Worm (Caenorhabditis elegans) whole organism, L4 larva: ENCODE data around the gene F11E6.9.
A peak's percentile ranks its signal among the peaks of the same experiment; 100 is the strongest.

Experiments used
- F26F4.8 ChIP-seq: fragments of 200-800 bp; sonication (Bioruptor generic); conservative IDR thresholded peaks from 2 replicates; pipeline ENCODE4 v1.3.6; 2022; ENCODE audit warnings: missing genetic modification characterization, missing compliant biosample characterization
- F44E2.7 ChIP-seq: fragments of 200-800 bp; sonication (Bioruptor generic); IDR thresholded peaks from 2 replicates; pipeline ENCODE4 v2.1.2; 2022; ENCODE audit warnings: missing genetic modification characterization, missing compliant biosample characterization
- F49E8.2 ChIP-seq: sonication (generic microtip); optimal IDR thresholded peaks from 2 replicates; lab custom pipeline; 2016; ENCODE audit warnings: missing compliant biosample characterization, mild to moderate bottlenecking, missing genetic modification characterization, borderline replicate concordance
- T20F7.1 ChIP-seq: fragments of 200-800 bp; sonication (Bioruptor generic); optimal IDR thresholded peaks from 2 replicates; lab custom pipeline; 2018; ENCODE audit warnings: mild to moderate bottlenecking, missing genetic modification characterization, missing compliant biosample characterization
- Y105C5A.15 ChIP-seq: fragments of 200-800 bp; sonication (Bioruptor generic); IDR thresholded peaks from 2 replicates; pipeline ENCODE4 v1.3.6; 2022; ENCODE audit warnings: missing genetic modification characterization, missing compliant biosample characterization
- Y48G9A.11 ChIP-seq: fragments of 200-800 bp; sonication (Bioruptor generic); IDR thresholded peaks from 2 replicates; pipeline ENCODE4 v1.3.6; 2022; ENCODE audit warnings: missing genetic modification reagents, missing genetic modification characterization, missing compliant biosample characterization
- aha-1 ChIP-seq: fragments of 150-350 bp; peaks from one replicate; lab custom pipeline; 2014; ENCODE audit warnings: missing biosample characterization, missing genetic modification characterization
- aly-2 ChIP-seq: sonication (generic microtip); optimal IDR thresholded peaks from 2 replicates; lab custom pipeline; 2018; ENCODE audit warnings: missing biosample characterization, missing genetic modification characterization
- ama-1 ChIP-seq: fragments of 150-350 bp; optimal IDR thresholded peaks from 2 replicates; lab custom pipeline; 2014; ENCODE audit warnings: inconsistent platforms, mixed read lengths
- ceh-28 ChIP-seq: fragments of 150-350 bp; optimal IDR thresholded peaks from 2 replicates; lab custom pipeline; 2014; ENCODE audit warnings: missing biosample characterization, missing genetic modification reagents, missing genetic modification characterization
- ceh-32 ChIP-seq: sonication (generic microtip); optimal IDR thresholded peaks from 2 replicates; lab custom pipeline; 2016; ENCODE audit warnings: mild to moderate bottlenecking, missing genetic modification characterization, missing compliant biosample characterization; ENCODE audit not compliant: poor library complexity
- ceh-82 ChIP-seq: sonication (generic microtip); optimal IDR thresholded peaks from 2 replicates; lab custom pipeline; 2017; ENCODE audit warnings: missing biosample characterization, missing genetic modification characterization
- ces-1 ChIP-seq: fragments of 150-350 bp; sonication (generic microtip); optimal IDR thresholded peaks from 4 replicates; lab custom pipeline; 2014; ENCODE audit warnings: missing biosample characterization, missing genetic modification reagents, missing genetic modification characterization
- cey-2 ChIP-seq: sonication (generic microtip); optimal IDR thresholded peaks from 3 replicates; lab custom pipeline; 2017; ENCODE audit warnings: missing genetic modification characterization, mild to moderate bottlenecking, missing compliant biosample characterization, antibody characterized with exemption, borderline replicate concordance; ENCODE audit not compliant: insufficient read depth
- ctbp-1 ChIP-seq: fragments of 200-800 bp; sonication (Bioruptor generic); IDR thresholded peaks from 2 replicates; pipeline ENCODE4 v1.3.6; 2022; ENCODE audit warnings: missing genetic modification reagents, missing genetic modification characterization, missing compliant biosample characterization
- daf-8 ChIP-seq: fragments of 200-800 bp; sonication (Bioruptor generic); IDR thresholded peaks from 2 replicates; pipeline ENCODE4 v1.3.6; 2022; ENCODE audit warnings: missing genetic modification characterization, missing compliant biosample characterization
- dmd-6 ChIP-seq: fragments of 200-800 bp; sonication (Bioruptor generic); IDR thresholded peaks from 2 replicates; pipeline ENCODE4 v1.3.6; 2022; ENCODE audit warnings: missing genetic modification reagents, missing genetic modification characterization, missing compliant biosample characterization
- dmd-8 ChIP-seq: fragments of 200-800 bp; sonication (Bioruptor generic); IDR thresholded peaks from 2 replicates; pipeline ENCODE4 v1.3.6; 2022; ENCODE audit warnings: missing genetic modification characterization, missing compliant biosample characterization
- dpl-1 ChIP-seq: fragments of 150-350 bp; optimal IDR thresholded peaks from 2 replicates; lab custom pipeline; 2014; ENCODE audit warnings: missing biosample characterization, missing genetic modification reagents, missing genetic modification characterization
- duxl-1 ChIP-seq: sonication (generic microtip); optimal IDR thresholded peaks from 2 replicates; lab custom pipeline; 2016; ENCODE audit warnings: mild to moderate bottlenecking, missing genetic modification characterization, moderate library complexity, missing compliant biosample characterization; ENCODE audit not compliant: poor library complexity
- egl-27 ChIP-seq: sonication (generic microtip); optimal IDR thresholded peaks from 3 replicates; lab custom pipeline; 2017; ENCODE audit warnings: missing biosample characterization, missing genetic modification reagents, missing genetic modification characterization
- gei-8 ChIP-seq: fragments of 200-800 bp; sonication (Bioruptor generic); optimal IDR thresholded peaks from 2 replicates; lab custom pipeline; 2018; ENCODE audit warnings: mild to moderate bottlenecking, missing genetic modification characterization, missing compliant biosample characterization
- lin-13 ChIP-seq: fragments of 150-350 bp; optimal IDR thresholded peaks from 2 replicates; lab custom pipeline; 2014; ENCODE audit warnings: missing biosample characterization, missing genetic modification reagents, missing genetic modification characterization
- lin-15B ChIP-seq: fragments of 150-350 bp; sonication (generic microtip); optimal IDR thresholded peaks from 3 replicates; lab custom pipeline; 2014; ENCODE audit warnings: missing biosample characterization, missing genetic modification characterization
- lin-38 ChIP-seq: fragments of 200-800 bp; sonication (Bioruptor generic); IDR thresholded peaks from 2 replicates; pipeline ENCODE4 v1.3.6; 2022; ENCODE audit warnings: missing genetic modification reagents, missing genetic modification characterization, missing compliant biosample characterization
- lsy-2 ChIP-seq, 2 experiments: fragments of 150-350 bp in 1 of 2; sonication (generic microtip) in 1 of 2; optimal IDR thresholded peaks; 2 replicates each; lab custom pipeline; 2014 to 2017; ENCODE audit warnings: missing biosample characterization in 2 of 2, missing genetic modification characterization in 2 of 2
- madf-5 ChIP-seq, 2 experiments: fragments of 200-800 bp; sonication (Bioruptor generic); IDR thresholded peaks; 2 replicates each; pipeline ENCODE4 v1.3.6; 2022; ENCODE audit warnings: missing compliant biosample characterization in 2 of 2, missing genetic modification characterization in 2 of 2
- mdl-1 ChIP-seq, 2 experiments: fragments of 150-350 bp in 1 of 2; sonication (generic microtip) in 1 of 2; optimal IDR thresholded peaks; 2 replicates each; lab custom pipeline; 2014 to 2017; ENCODE audit warnings: missing biosample characterization in 2 of 2, missing genetic modification characterization in 2 of 2
- mdt-29 ChIP-seq: fragments of 200-800 bp; sonication (Bioruptor generic); IDR thresholded peaks from 2 replicates; pipeline ENCODE4 v1.3.6; 2022; ENCODE audit warnings: missing genetic modification reagents, missing genetic modification characterization, missing compliant biosample characterization
- mes-2 ChIP-seq: sonication (generic microtip); optimal IDR thresholded peaks from 2 replicates; lab custom pipeline; 2016; ENCODE audit warnings: missing genotype, mild to moderate bottlenecking, missing genetic modification characterization, missing compliant biosample characterization; ENCODE audit not compliant: poor library complexity, severe bottlenecking
- mxl-2 ChIP-seq: fragments of 200-800 bp; sonication (Bioruptor generic); conservative IDR thresholded peaks from 2 replicates; pipeline ENCODE4 v1.3.6; 2022; ENCODE audit warnings: missing genetic modification reagents, missing genetic modification characterization, missing compliant biosample characterization
- mxl-3 ChIP-seq: fragments of 200-800 bp; sonication (Bioruptor generic); optimal IDR thresholded peaks from 2 replicates; lab custom pipeline; 2018; ENCODE audit warnings: mild to moderate bottlenecking, missing genetic modification characterization, missing compliant biosample characterization
- nhr-10 ChIP-seq: fragments of 150-350 bp; optimal IDR thresholded peaks from 2 replicates; lab custom pipeline; 2014; ENCODE audit warnings: missing biosample characterization, missing genetic modification characterization
- nhr-111 ChIP-seq: fragments of 200-800 bp; sonication (Bioruptor generic); optimal IDR thresholded peaks from 2 replicates; lab custom pipeline; 2018; ENCODE audit warnings: mild to moderate bottlenecking, missing genetic modification characterization, missing compliant biosample characterization
- nhr-237 ChIP-seq: sonication (generic microtip); optimal IDR thresholded peaks from 2 replicates; lab custom pipeline; 2017; ENCODE audit warnings: missing biosample characterization, missing genetic modification characterization
- nhr-42 ChIP-seq: fragments of 200-800 bp; sonication (Bioruptor generic); IDR thresholded peaks from 2 replicates; pipeline ENCODE4 v1.3.6; 2022; ENCODE audit warnings: missing genetic modification characterization, missing compliant biosample characterization
- nhr-48 ChIP-seq: sonication (generic microtip); optimal IDR thresholded peaks from 2 replicates; lab custom pipeline; 2016; ENCODE audit warnings: mild to moderate bottlenecking, missing genetic modification characterization, missing compliant biosample characterization
- pha-4 ChIP-seq, 2 experiments: fragments of 150-350 bp in 1 of 2; fragments of 200-800 bp in 1 of 2; sonication (Bioruptor generic) in 1 of 2; IDR thresholded peaks in 1 of 2; optimal IDR thresholded peaks in 1 of 2; 2 replicates each; pipeline versions ENCODE4 v1.3.6 to Lab custom; 2014 to 2022; ENCODE audit warnings: missing genetic modification characterization in 2 of 2, missing genetic modification reagents in 2 of 2, missing biosample characterization in 1 of 2, missing compliant biosample characterization in 1 of 2
- rbr-2 ChIP-seq: sonication (generic microtip); optimal IDR thresholded peaks from 2 replicates; lab custom pipeline; 2016; ENCODE audit warnings: missing genotype, missing genetic modification characterization, missing compliant biosample characterization
- saeg-2 ChIP-seq: fragments of 200-800 bp; sonication (Bioruptor generic); IDR thresholded peaks from 2 replicates; pipeline ENCODE4 v1.3.6; 2022; ENCODE audit warnings: missing genetic modification reagents, missing genetic modification characterization, missing compliant biosample characterization
- sdz-12 ChIP-seq: fragments of 200-800 bp; sonication (Bioruptor generic); optimal IDR thresholded peaks from 2 replicates; lab custom pipeline; 2018; ENCODE audit warnings: mild to moderate bottlenecking, missing genetic modification characterization, missing compliant biosample characterization
- set-16 ChIP-seq: fragments of 200-800 bp; sonication (Bioruptor generic); IDR thresholded peaks from 2 replicates; pipeline ENCODE4 v1.3.6; 2022; ENCODE audit warnings: missing genetic modification reagents, missing genetic modification characterization, missing compliant biosample characterization
- spr-3 ChIP-seq: fragments of 200-800 bp; sonication (Bioruptor generic); optimal IDR thresholded peaks from 2 replicates; lab custom pipeline; 2018; ENCODE audit warnings: mild to moderate bottlenecking, missing genetic modification characterization, missing compliant biosample characterization
- tra-1 ChIP-seq: fragments of 200-800 bp; sonication (Bioruptor generic); IDR thresholded peaks from 2 replicates; pipeline ENCODE4 v1.3.6; 2022; ENCODE audit warnings: missing genetic modification reagents, missing genetic modification characterization, missing compliant biosample characterization
- unc-39 ChIP-seq: sonication (generic microtip); optimal IDR thresholded peaks from 2 replicates; lab custom pipeline; 2017; ENCODE audit warnings: missing biosample characterization, missing genetic modification characterization
- unc-62 ChIP-seq, 3 experiments: fragments of 150-350 bp in 1 of 3; sonication (generic microtip); optimal IDR thresholded peaks in 2 of 3; peaks in 1 of 3; 1 replicate in 1 of 3; 2 replicates in 2 of 3; lab custom pipeline; 2014 to 2017; ENCODE audit warnings: missing biosample characterization in 3 of 3, missing genetic modification characterization in 3 of 3, missing genetic modification reagents in 3 of 3, missing genotype in 1 of 3
- vab-7 ChIP-seq: fragments of 200-800 bp; sonication (Bioruptor generic); IDR thresholded peaks from 2 replicates; pipeline ENCODE4 v1.3.6; 2022; ENCODE audit warnings: missing genetic modification reagents, missing genetic modification characterization, missing compliant biosample characterization
- zfp-2 ChIP-seq: sonication (generic microtip); optimal IDR thresholded peaks from 2 replicates; lab custom pipeline; 2016; ENCODE audit warnings: mild to moderate bottlenecking, missing genetic modification characterization, missing compliant biosample characterization
- zip-11 ChIP-seq: fragments of 200-800 bp; sonication (Bioruptor generic); IDR thresholded peaks from 2 replicates; pipeline ENCODE4 v1.3.6; 2022; ENCODE audit warnings: missing genetic modification characterization, missing compliant biosample characterization
- ztf-7 ChIP-seq: fragments of 150-350 bp; optimal IDR thresholded peaks from 2 replicates; lab custom pipeline; 2014; ENCODE audit warnings: missing biosample characterization, missing genetic modification characterization

The F11E6.9 gene

ce11 chrIV:17470096-17470602, 5.0 kb downstream of the F11E6.9 start, which contains the start of gene F11E6.4 (continued):
- peak in 1 of 2 experiments; percentile 21 for TF ChIP-seq lsy-2 (tag; optimal IDR thresholded peaks at IDR 0.05; lab: Kevin White, UChicago)
- TF ChIP-seq vab-7 (GFP tag; lab: Robert Waterston, UW) = no peak
- TF ChIP-seq daf-8 (GFP tag; lab: Robert Waterston, UW) = no peak
- no peak for TF ChIP-seq cey-2 (tag; lab: Kevin White, UChicago)
- peak in 1 of 2 experiments; percentile 4 for TF ChIP-seq unc-62 (GFP tag; optimal IDR thresholded peaks at IDR 0.05 in 1 of 2; lab: Kevin White, UChicago)
- TF ChIP-seq unc-62 (tag; optimal IDR thresholded peaks at IDR 0.05; lab: Kevin White, UChicago) = no peak
- TF ChIP-seq dpl-1 (GFP tag; lab: Kevin White, UChicago) = no peak
- TF ChIP-seq nhr-237 (tag; lab: Kevin White, UChicago) = no peak
- no peak for TF ChIP-seq nhr-42
- TF ChIP-seq unc-39 (tag; lab: Kevin White, UChicago) = no peak
- no peak for TF ChIP-seq mdt-29
- no peak for TF ChIP-seq mdl-1 (tag; optimal IDR thresholded peaks at IDR 0.05; lab: Kevin White, UChicago)
- no peak for TF ChIP-seq ces-1 (GFP tag; lab: Kevin White, UChicago)
- TF ChIP-seq ceh-32 (tag; lab: Kevin White, UChicago) = no peak
- no peak for TF ChIP-seq madf-5 (GFP tag; IDR thresholded peaks at IDR 0.05; lab: Robert Waterston, UW)
- no peak for TF ChIP-seq F49E8.2
- TF ChIP-seq gei-8 (GFP tag; lab: Kevin White, UChicago) = peak; percentile 27
- no peak for TF ChIP-seq mxl-2 (GFP tag; lab: Robert Waterston, UW)
- no peak for TF ChIP-seq lin-15B (tag; lab: Kevin White, UChicago)
- TF ChIP-seq zip-11 (GFP tag; lab: Robert Waterston, UW) = no peak
- no peak for TF ChIP-seq dmd-8 (GFP tag; lab: Robert Waterston, UW)
- 0 out of 2 replicates have a peak, but pooled peaks have one; percentile 52 for TF ChIP-seq Y105C5A.15 (GFP tag; lab: Robert Waterston, UW)
- peak; percentile 43 for TF ChIP-seq T20F7.1
- TF ChIP-seq Y48G9A.11 (GFP tag; lab: Robert Waterston, UW) = no peak
- no peak for TF ChIP-seq ceh-82 (tag; lab: Kevin White, UChicago)
- no peak for TF ChIP-seq F26F4.8 (GFP tag; lab: Robert Waterston, UW)
- no peak for TF ChIP-seq ctbp-1 (GFP tag; lab: Robert Waterston, UW)
- no peak for TF ChIP-seq zfp-2 (tag; lab: Kevin White, UChicago)
- TF ChIP-seq rbr-2 (tag; lab: Kevin White, UChicago) = no peak
- no peak for TF ChIP-seq duxl-1 (tag; lab: Kevin White, UChicago)
- TF ChIP-seq lin-13 = no peak
- no peak for TF ChIP-seq F44E2.7
- TF ChIP-seq saeg-2 (GFP tag; lab: Robert Waterston, UW) = no peak
- no peak for TF ChIP-seq aly-2 (tag; lab: Kevin White, UChicago)
- no peak for TF ChIP-seq nhr-111 (GFP tag; lab: Kevin White, UChicago)
- TF ChIP-seq nhr-48 (tag; lab: Kevin White, UChicago) = no peak
- TF ChIP-seq sdz-12 (GFP tag; lab: Kevin White, UChicago) = no peak
- peak; percentile 51 for TF ChIP-seq ama-1
- TF ChIP-seq mxl-3 = no peak
- peak; percentile 33; the same call in 1 of the 2 replicates for TF ChIP-seq tra-1 (GFP tag; lab: Robert Waterston, UW)
- no peak for TF ChIP-seq ceh-28 (tag; lab: Kevin White, UChicago)
- no peak for TF ChIP-seq mes-2 (tag; lab: Kevin White, UChicago)
- TF ChIP-seq spr-3 = no peak
- TF ChIP-seq dmd-6 (GFP tag; lab: Robert Waterston, UW) = no peak
- TF ChIP-seq lin-38 (GFP tag; lab: Robert Waterston, UW) = no peak
- TF ChIP-seq egl-27 (tag; lab: Kevin White, UChicago) = no peak
- TF ChIP-seq pha-4 (GFP tag; IDR thresholded peaks at IDR 0.05; lab: Robert Waterston, UW) = no peak
- TF ChIP-seq pha-4 (tag; optimal IDR thresholded peaks at IDR 0.05; lab: Kevin White, UChicago) = no peak
- TF ChIP-seq nhr-10 (tag; lab: Kevin White, UChicago) = no peak
- peak; percentile 67 for TF ChIP-seq aha-1 (tag; lab: Kevin White, UChicago)
- no peak for TF ChIP-seq set-16 (GFP tag; lab: Robert Waterston, UW)
- no peak for TF ChIP-seq ztf-7 (tag; lab: Kevin White, UChicago)
